Fruit fly (Drosophila melanogaster): ENCODE results near the gene Tmf.

Tmf gene

dm6 chrX:6856332-6856995, 12.3 kb downstream of the Tmf start (continued):
- TF ChIP-seq Med (GFP tag) (peak; percentile 79), fd96Cb (tag; optimal IDR thresholded peaks at IDR 0.05) (peak; percentile 74), repo (GFP tag; optimal IDR thresholded peaks at IDR 0.05) (no peak), maf-S (GFP tag; optimal IDR thresholded peaks at IDR 0.05) (no peak), CG14965 (GFP tag; optimal IDR thresholded peaks at IDR 0.05; ENCODE audit: borderline replicate concordance) (no peak), NC2β (GFP tag; optimal IDR thresholded peaks at IDR 0.05) (no peak), Xrp1 (GFP tag; IDR thresholded peaks at IDR 0.05) (peak; percentile 81), Hsf (GFP tag; optimal IDR thresholded peaks at IDR 0.05) (peak; percentile 16), CG12236 (GFP tag; optimal IDR thresholded peaks at IDR 0.05) (no peak), YL-1 (GFP tag; optimal IDR thresholded peaks at IDR 0.05) (no peak), CG9215 (GFP tag; IDR thresholded peaks at IDR 0.05) (peak; percentile 47; the same call in 1 of the 2 replicates), Hey (tag; optimal IDR thresholded peaks at IDR 0.05) (no peak), CG34376 (GFP tag; optimal IDR thresholded peaks at IDR 0.05) (no peak), CG8924 (tag; optimal IDR thresholded peaks at IDR 0.05) (peak; percentile 71), corto (GFP tag; optimal IDR thresholded peaks at IDR 0.05) (no peak), Optix (GFP tag; IDR thresholded peaks at IDR 0.05) (no peak), bbx (GFP tag; IDR thresholded peaks at IDR 0.05; ENCODE audit: partially characterized antibody) (no peak), Chrac-16 (GFP tag; optimal IDR thresholded peaks at IDR 0.05) (peak; percentile 48), Dbx (GFP tag; IDR thresholded peaks at IDR 0.05) (peak; percentile 49; the same call in 1 of the 3 replicates), twi (tag; optimal IDR thresholded peaks at IDR 0.05) (peak; percentile 11), hth (optimal IDR thresholded peaks at IDR 0.05) (no peak), CG11560 (tag; IDR thresholded peaks at IDR 0.05) (0 out of 3 replicates have a peak, but pooled peaks have one; percentile 7), Sin3A (optimal IDR thresholded peaks at IDR 0.05) (no peak), ci (GFP tag; IDR thresholded peaks at IDR 0.05) (peak; percentile 79), schlank (tag; optimal IDR thresholded peaks at IDR 0.05) (no peak), fd3F (GFP tag; optimal IDR thresholded peaks at IDR 0.05) (peak; percentile 61), hb (GFP tag; IDR thresholded peaks at IDR 0.05; ENCODE audit: partially characterized antibody) (no peak), CG5180 (GFP tag; optimal IDR thresholded peaks at IDR 0.05) (peak; percentile 16), exex (tag; optimal IDR thresholded peaks at IDR 0.05) (peak; percentile 11), CG12659 (GFP tag; optimal IDR thresholded peaks at IDR 0.05) (peak; percentile 63), CG32772 (GFP tag; IDR thresholded peaks at IDR 0.05) (peak; percentile 68), CG34422 (GFP tag; IDR thresholded peaks at IDR 0.05) (peak; percentile 82), pnt (GFP tag; optimal IDR thresholded peaks at IDR 0.05) (no peak), cas (GFP tag; IDR thresholded peaks at IDR 0.05) (0 out of 2 replicates have a peak, but pooled peaks have one; percentile 45), CG8478 (optimal IDR thresholded peaks at IDR 0.05) (no peak), eve (GFP tag; optimal IDR thresholded peaks at IDR 0.05) (no peak), Adf1 (GFP tag; IDR thresholded peaks at IDR 0.05) (no peak), CG9817 (tag; optimal IDR thresholded peaks at IDR 0.05) (peak; percentile 52), B-H1 (GFP tag; IDR thresholded peaks at IDR 0.05) (peak; percentile 62), bowl (GFP tag; IDR thresholded peaks at IDR 0.05) (peak; percentile 12; the same call in 1 of the 2 replicates), CG12071 (GFP tag; optimal IDR thresholded peaks at IDR 0.05) (no peak), CG16813 (GFP tag; IDR thresholded peaks at IDR 0.05; ENCODE audit: partially characterized antibody) (no peak), lola (GFP tag; optimal IDR thresholded peaks at IDR 0.05) (peak in 2 of 3 experiments; percentile 1 to 16), CG3847 (GFP tag; IDR thresholded peaks at IDR 0.05) (peak; percentile 63), mld (GFP tag; IDR thresholded peaks at IDR 0.05; ENCODE audit: partially characterized antibody) (no peak), chm (GFP tag; IDR thresholded peaks at IDR 0.05) (no peak; the same call in 1 of the 2 replicates), CG14667 (GFP tag; IDR thresholded peaks at IDR 0.05) (peak; percentile 61), esg (GFP tag; conservative IDR thresholded peaks at IDR 0.05) (peak; percentile 70), CG7372 (GFP tag; IDR thresholded peaks at IDR 0.05) (peak; percentile 70), lov (optimal IDR thresholded peaks at IDR 0.05) (no peak), lov (GFP tag; IDR thresholded peaks at IDR 0.05) (peak; percentile 62; the same call in 1 of the 3 replicates)

Measured in whole organism, embryonic.